Worm (Caenorhabditis elegans) whole organism, young adult: Measurements from ENCODE around the gene F48E3.2.

Experiments
- B0261.1 ChIP-seq: sonication (generic microtip); optimal IDR thresholded peaks from 2 replicates; lab custom pipeline; 2016; ENCODE audit warnings: mild to moderate bottlenecking, missing genetic modification characterization, moderate library complexity, missing compliant biosample characterization
- F23B12.7 ChIP-seq: sonication (generic microtip); optimal IDR thresholded peaks from 2 replicates; lab custom pipeline; 2017; ENCODE audit warnings: missing genetic modification characterization, mild to moderate bottlenecking, missing compliant biosample characterization, antibody characterized with exemption, moderate library complexity; ENCODE audit not compliant: insufficient read depth
- F37B4.10 ChIP-seq: fragments of 200-800 bp; sonication (Bioruptor generic); IDR thresholded peaks from 2 replicates; pipeline ENCODE4 v1.3.6; 2022; ENCODE audit warnings: missing genetic modification characterization, missing compliant biosample characterization
- F39B2.1 ChIP-seq: fragments of 200-800 bp; sonication (Bioruptor generic); IDR thresholded peaks from 2 replicates; pipeline ENCODE4 v1.3.6; 2022; ENCODE audit warnings: missing genetic modification reagents, missing genetic modification characterization, missing compliant biosample characterization
- F52B5.7 ChIP-seq: sonication (generic microtip); optimal IDR thresholded peaks from 2 replicates; lab custom pipeline; 2016; ENCODE audit warnings: mild to moderate bottlenecking, missing genetic modification characterization, missing compliant biosample characterization
- F57A8.1 ChIP-seq: fragments of 200-800 bp; sonication (Bioruptor generic); optimal IDR thresholded peaks from 2 replicates; lab custom pipeline; 2018; ENCODE audit warnings: mild to moderate bottlenecking, missing genetic modification characterization, moderate library complexity, missing compliant biosample characterization
- Y53G8AR.9 ChIP-seq: fragments of 200-800 bp; sonication (Bioruptor generic); conservative IDR thresholded peaks from 2 replicates; pipeline ENCODE4 v1.3.6; 2022; ENCODE audit warnings: missing genetic modification reagents, missing genetic modification characterization, missing compliant biosample characterization
- Y56A3A.18 ChIP-seq: fragments of 200-800 bp; sonication (Bioruptor generic); IDR thresholded peaks from 2 replicates; pipeline ENCODE4 v1.3.6; 2022; ENCODE audit warnings: missing genetic modification reagents, missing genetic modification characterization, missing compliant biosample characterization
- Y67H2A.10 ChIP-seq: fragments of 200-800 bp; sonication (Bioruptor generic); conservative IDR thresholded peaks from 2 replicates; pipeline ENCODE4 v1.3.6; 2022; ENCODE audit warnings: missing genetic modification reagents, missing genetic modification characterization, missing compliant biosample characterization
- ama-1 ChIP-seq, 3 experiments: fragments of 150-350 bp in 1 of 3; sonication (generic microtip) in 2 of 3; optimal IDR thresholded peaks; 2 replicates each; lab custom pipeline; 2014 to 2018; ENCODE audit warnings: missing biosample characterization in 2 of 3, missing genetic modification characterization in 2 of 3, missing genetic modification reagents in 2 of 3
- attf-6 ChIP-seq: fragments of 200-800 bp; sonication (Bioruptor generic); IDR thresholded peaks from 2 replicates; pipeline ENCODE4 v1.3.6; 2022; ENCODE audit warnings: missing genetic modification reagents, missing genetic modification characterization, missing compliant biosample characterization
- bed-1 ChIP-seq: fragments of 200-800 bp; sonication (Bioruptor generic); IDR thresholded peaks from 2 replicates; pipeline ENCODE4 v1.3.6; 2022; ENCODE audit warnings: missing genetic modification reagents, missing genetic modification characterization, missing compliant biosample characterization
- cebp-1 ChIP-seq, 2 experiments: fragments of 200-800 bp in 1 of 2; sonication (Bioruptor generic) in 1 of 2; sonication (generic microtip) in 1 of 2; IDR thresholded peaks in 1 of 2; optimal IDR thresholded peaks in 1 of 2; 2 replicates each; pipeline versions ENCODE4 v1.3.6 to Lab custom; 2017 to 2022; ENCODE audit warnings: missing compliant biosample characterization in 2 of 2, missing genetic modification characterization in 2 of 2, mild to moderate bottlenecking in 1 of 2, missing genetic modification reagents in 1 of 2, moderate library complexity in 1 of 2
- ceh-100 ChIP-seq: fragments of 200-800 bp; sonication (Bioruptor generic); IDR thresholded peaks from 2 replicates; pipeline ENCODE4 v1.3.6; 2022; ENCODE audit warnings: missing genetic modification reagents, missing genetic modification characterization, missing compliant biosample characterization
- ceh-40 ChIP-seq: fragments of 200-800 bp; sonication (Bioruptor generic); IDR thresholded peaks from 2 replicates; pipeline ENCODE4 v1.3.6; 2022; ENCODE audit warnings: missing genetic modification characterization, missing compliant biosample characterization
- chd-7 ChIP-seq: sonication (generic microtip); optimal IDR thresholded peaks from 2 replicates; lab custom pipeline; 2016; ENCODE audit warnings: mild to moderate bottlenecking, missing genetic modification characterization, moderate library complexity, missing compliant biosample characterization
- egrh-3 ChIP-seq: fragments of 200-800 bp; sonication (Bioruptor generic); IDR thresholded peaks from 2 replicates; pipeline ENCODE4 v1.3.6; 2022; ENCODE audit warnings: missing genetic modification reagents, missing genetic modification characterization, missing compliant biosample characterization
- ekl-4 ChIP-seq: fragments of 200-800 bp; sonication (Bioruptor generic); IDR thresholded peaks from 2 replicates; pipeline ENCODE4 v1.3.6; 2022; ENCODE audit warnings: missing genetic modification reagents, missing genetic modification characterization, missing compliant biosample characterization
- hlh-12 ChIP-seq: sonication (generic microtip); optimal IDR thresholded peaks from 2 replicates; lab custom pipeline; 2016; ENCODE audit warnings: missing genetic modification characterization, missing compliant biosample characterization
- hlh-26 ChIP-seq: fragments of 200-800 bp; sonication (Bioruptor generic); conservative IDR thresholded peaks from 2 replicates; pipeline ENCODE4 v1.3.6; 2022; ENCODE audit warnings: missing genetic modification reagents, missing genetic modification characterization, missing compliant biosample characterization
- lsl-1 ChIP-seq: fragments of 200-800 bp; sonication (Bioruptor generic); optimal IDR thresholded peaks from 2 replicates; lab custom pipeline; 2018; ENCODE audit warnings: mild to moderate bottlenecking, missing genetic modification characterization, moderate library complexity, missing compliant biosample characterization
- madf-3 ChIP-seq: fragments of 200-800 bp; sonication (Bioruptor generic); IDR thresholded peaks from 2 replicates; pipeline ENCODE4 v1.3.6; 2022; ENCODE audit warnings: missing genetic modification reagents, missing genetic modification characterization, missing compliant biosample characterization
- mxl-1 ChIP-seq: sonication (generic microtip); optimal IDR thresholded peaks from 2 replicates; lab custom pipeline; 2016; ENCODE audit warnings: missing genetic modification characterization, missing compliant biosample characterization
- nfya-1 ChIP-seq: sonication (generic microtip); optimal IDR thresholded peaks from 2 replicates; lab custom pipeline; 2017; ENCODE audit warnings: antibody characterized with exemption, missing compliant biosample characterization, missing genetic modification characterization, borderline replicate concordance; ENCODE audit not compliant: insufficient read depth
- nfyb-1 ChIP-seq: fragments of 200-800 bp; sonication (Bioruptor generic); IDR thresholded peaks from 2 replicates; pipeline ENCODE4 v1.3.6; 2022; ENCODE audit warnings: missing genetic modification reagents, missing genetic modification characterization, missing compliant biosample characterization
- nhr-80 ChIP-seq: sonication (generic microtip); optimal IDR thresholded peaks from 2 replicates; lab custom pipeline; 2016; ENCODE audit warnings: missing genetic modification characterization, missing compliant biosample characterization
- pbrm-1 ChIP-seq: fragments of 200-800 bp; sonication (Bioruptor generic); IDR thresholded peaks from 2 replicates; pipeline ENCODE4 v1.3.6; 2022; ENCODE audit warnings: missing genetic modification reagents, missing genetic modification characterization, missing compliant biosample characterization
- rcor-1 ChIP-seq: fragments of 200-800 bp; sonication (Bioruptor generic); IDR thresholded peaks from 2 replicates; pipeline ENCODE4 v1.3.6; 2022; ENCODE audit warnings: missing genetic modification reagents, missing genetic modification characterization, missing compliant biosample characterization
- sptf-2 ChIP-seq: fragments of 200-800 bp; sonication (Bioruptor generic); optimal IDR thresholded peaks from 2 replicates; lab custom pipeline; 2018; ENCODE audit warnings: mild to moderate bottlenecking, missing genetic modification characterization, missing compliant biosample characterization
- unc-62 ChIP-seq: fragments of 150-350 bp; optimal IDR thresholded peaks from 2 replicates; lab custom pipeline; 2014; ENCODE audit warnings: missing biosample characterization, missing genetic modification reagents, missing genetic modification characterization
- xnd-1 ChIP-seq: sonication (generic microtip); optimal IDR thresholded peaks from 2 replicates; lab custom pipeline; 2016; ENCODE audit warnings: missing genotype, missing genetic modification reagents, missing genetic modification characterization, missing compliant biosample characterization
- zfh-2 ChIP-seq: fragments of 200-800 bp; sonication (Bioruptor generic); conservative IDR thresholded peaks from 2 replicates; pipeline ENCODE4 v1.3.6; 2022; ENCODE audit warnings: missing genetic modification reagents, missing genetic modification characterization, missing compliant biosample characterization
- ztf-22 ChIP-seq: fragments of 200-800 bp; sonication (Bioruptor generic); optimal IDR thresholded peaks from 2 replicates; lab custom pipeline; 2018; ENCODE audit warnings: mild to moderate bottlenecking, missing genetic modification characterization, moderate library complexity, missing compliant biosample characterization
- ztf-25 ChIP-seq: fragments of 200-800 bp; sonication (Bioruptor generic); IDR thresholded peaks from 2 replicates; pipeline ENCODE4 v1.3.6; 2022; ENCODE audit warnings: missing genetic modification reagents, missing genetic modification characterization, missing compliant biosample characterization
- ztf-26 ChIP-seq: sonication (generic microtip); optimal IDR thresholded peaks from 2 replicates; lab custom pipeline; 2017; ENCODE audit warnings: missing genetic modification characterization, missing compliant biosample characterization

Gene F48E3.2

ce11 chrX:7466682-7467081 is 26.2 kb downstream of the F48E3.2 start:
- TF ChIP-seq nfya-1 (tag; lab: Kevin White, UChicago) (no peak), attf-6 (no peak), nfyb-1 (GFP tag; lab: Robert Waterston, UW) (no peak), B0261.1 (no peak), mxl-1 (tag; lab: Kevin White, UChicago) (no peak), chd-7 (tag; lab: Kevin White, UChicago) (no peak), F57A8.1 (GFP tag; lab: Kevin White, UChicago) (no peak), Y56A3A.18 (GFP tag; lab: Robert Waterston, UW) (no peak), F39B2.1 (GFP tag; lab: Robert Waterston, UW) (no peak), ama-1 (optimal IDR thresholded peaks at IDR 0.05; lab: Kevin White, UChicago) (no peak), ama-1 (GFP tag; optimal IDR thresholded peaks at IDR 0.05; lab: Kevin White, UChicago) (no peak), rcor-1 (no peak), ekl-4 (GFP tag; lab: Robert Waterston, UW) (no peak), lsl-1 (GFP tag; lab: Kevin White, UChicago) (no peak), pbrm-1 (GFP tag; lab: Robert Waterston, UW) (no peak), ztf-26 (no peak)
- TF ChIP-seq, all 124 proteins: peak for 0

- TF ChIP-seq zfh-2 (GFP tag; lab: Robert Waterston, UW): peak; percentile 91
- TF ChIP-seq unc-62 (GFP tag; lab: Kevin White, UChicago): no peak
- TF ChIP-seq F23B12.7 (tag; lab: Kevin White, UChicago): no peak
- 0 out of 2 replicates have a peak, but pooled peaks have one; percentile 30 for TF ChIP-seq Y53G8AR.9 (GFP tag; lab: Robert Waterston, UW)
- TF ChIP-seq Y67H2A.10 (GFP tag; lab: Robert Waterston, UW): no peak
- TF ChIP-seq F37B4.10 (GFP tag; lab: Robert Waterston, UW): no peak
- no peak for TF ChIP-seq F52B5.7 (tag; lab: Kevin White, UChicago)
- TF ChIP-seq pbrm-1 (GFP tag; lab: Robert Waterston, UW): no peak
- TF ChIP-seq nfyb-1 (GFP tag; lab: Robert Waterston, UW): peak; percentile 58; the same call in 1 of the 2 replicates
- no peak for TF ChIP-seq sptf-2 (GFP tag; lab: Kevin White, UChicago)
These were observed 28.5 kb downstream of the F48E3.2 start for ce11 chrX:7464389-7464788.

- TF ChIP-seq ztf-22 (GFP tag; lab: Kevin White, UChicago) (no peak), F37B4.10 (GFP tag; lab: Robert Waterston, UW) (no peak), ceh-40 (GFP tag; lab: Robert Waterston, UW) (0 out of 2 replicates have a peak, but pooled peaks have one; percentile 38), zfh-2 (GFP tag; lab: Robert Waterston, UW) (0 out of 2 replicates have a peak, but pooled peaks have one; percentile 7)
- TF ChIP-seq, all 124 proteins: peak for 2
These were observed 29.3 kb downstream of the F48E3.2 start, which contains the start of gene sox-2 for ce11 chrX:7463637-7464036. sox-2 (minus strand) TSS chrX:7463736.

DNA sequence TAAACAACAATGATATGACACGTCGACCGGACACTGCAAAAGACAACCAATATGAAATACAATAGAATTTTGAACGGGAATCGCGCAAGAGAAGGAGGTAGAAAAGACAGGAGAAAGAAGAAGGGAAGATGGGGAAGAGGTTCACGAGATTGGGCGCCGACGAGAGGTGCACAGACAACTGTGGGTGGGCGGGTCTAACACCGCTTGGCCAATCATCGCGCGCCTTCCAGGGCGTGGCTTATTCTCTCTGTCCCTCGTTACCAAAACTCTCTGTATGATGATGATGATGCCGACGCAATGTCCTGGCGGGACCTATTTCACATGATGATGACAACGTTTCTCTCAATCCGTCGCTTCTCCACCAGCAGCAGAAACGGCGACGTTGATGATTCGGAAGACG is 32.4 kb downstream of the F48E3.2 start:
- TF ChIP-seq egrh-3 (GFP tag; lab: Robert Waterston, UW): 0 out of 2 replicates have a peak, but pooled peaks have one; percentile 15
- TF ChIP-seq nfyb-1 (GFP tag; lab: Robert Waterston, UW): peak; percentile 79
- peak; percentile 74 for TF ChIP-seq zfh-2 (GFP tag; lab: Robert Waterston, UW)
- no peak for TF ChIP-seq rcor-1
- TF ChIP-seq hlh-26 (GFP tag; lab: Robert Waterston, UW): no peak

DNA sequence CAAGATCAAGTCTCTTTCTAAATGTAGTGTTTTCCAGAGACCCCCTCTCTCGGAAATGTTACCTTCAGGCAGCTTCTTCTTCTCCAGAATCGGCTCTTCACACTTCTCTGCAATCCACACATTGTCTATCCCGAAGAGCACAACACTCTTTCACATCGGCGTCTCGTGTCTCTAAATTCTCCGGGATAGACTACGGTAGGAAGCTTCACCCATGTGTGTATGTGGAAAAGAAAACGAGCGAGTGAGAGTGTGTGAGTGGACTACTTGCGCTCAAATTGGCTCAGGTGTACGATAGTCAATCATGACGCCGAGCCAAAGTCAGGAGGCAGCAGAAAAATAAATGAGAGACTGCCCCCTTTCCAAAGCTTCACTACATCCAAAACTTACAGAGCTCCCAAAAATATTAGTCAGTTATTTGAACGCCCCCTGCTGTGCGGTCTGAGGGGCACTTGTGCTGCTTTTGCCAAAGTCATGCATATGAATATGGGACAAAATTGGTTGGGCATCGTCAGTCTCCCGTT is 35.7 kb downstream of the F48E3.2 start:
- TF ChIP-seq mxl-1 (tag; lab: Kevin White, UChicago) (no peak), ceh-100 (GFP tag; lab: Robert Waterston, UW) (no peak), xnd-1 (tag; lab: Kevin White, UChicago) (no peak), ztf-25 (GFP tag; lab: Robert Waterston, UW) (no peak), madf-3 (GFP tag; lab: Robert Waterston, UW) (no peak), bed-1 (no peak), hlh-12 (tag; lab: Kevin White, UChicago) (no peak), nhr-80 (tag; lab: Kevin White, UChicago) (no peak), cebp-1 (GFP tag; IDR thresholded peaks at IDR 0.05; lab: Robert Waterston, UW) (no peak), cebp-1 (tag; optimal IDR thresholded peaks at IDR 0.05; lab: Kevin White, UChicago) (no peak)
- TF ChIP-seq, all 124 proteins: peak for 0
